Worm (Caenorhabditis elegans) whole organism, midembryonic: ENCODE results near the gene alkb-1.

Experiments
- cog-1 ChIP-seq: sonication (generic microtip); optimal IDR thresholded peaks from 2 replicates; lab custom pipeline; 2016; ENCODE audit warnings: missing genetic modification characterization, missing compliant biosample characterization
- flt-1 ChIP-seq: fragments of 200-800 bp; sonication (Bioruptor generic); IDR thresholded peaks from 2 replicates; pipeline ENCODE4 v1.3.6; 2022; ENCODE audit warnings: missing genetic modification characterization, missing compliant biosample characterization
- klf-2 ChIP-seq: fragments of 200-800 bp; sonication (Bioruptor generic); conservative IDR thresholded peaks from 2 replicates; pipeline ENCODE4 v1.3.6; 2022; ENCODE audit warnings: missing genetic modification reagents, missing genetic modification characterization, missing compliant biosample characterization
- ref-1 ChIP-seq: fragments of 200-800 bp; sonication (Bioruptor generic); conservative IDR thresholded peaks from 2 replicates; pipeline ENCODE4 v1.3.6; 2022; ENCODE audit warnings: missing genetic modification reagents, missing genetic modification characterization, missing compliant biosample characterization
- tab-1 ChIP-seq: fragments of 200-800 bp; sonication (Bioruptor generic); IDR thresholded peaks from 2 replicates; pipeline ENCODE4 v1.3.6; 2022; ENCODE audit warnings: missing genetic modification characterization, missing compliant biosample characterization
- ztf-29 ChIP-seq: fragments of 200-800 bp; sonication (Bioruptor generic); IDR thresholded peaks from 2 replicates; pipeline ENCODE4 v1.3.6; 2022; ENCODE audit warnings: missing genetic modification reagents, missing genetic modification characterization, missing compliant biosample characterization

DNA sequence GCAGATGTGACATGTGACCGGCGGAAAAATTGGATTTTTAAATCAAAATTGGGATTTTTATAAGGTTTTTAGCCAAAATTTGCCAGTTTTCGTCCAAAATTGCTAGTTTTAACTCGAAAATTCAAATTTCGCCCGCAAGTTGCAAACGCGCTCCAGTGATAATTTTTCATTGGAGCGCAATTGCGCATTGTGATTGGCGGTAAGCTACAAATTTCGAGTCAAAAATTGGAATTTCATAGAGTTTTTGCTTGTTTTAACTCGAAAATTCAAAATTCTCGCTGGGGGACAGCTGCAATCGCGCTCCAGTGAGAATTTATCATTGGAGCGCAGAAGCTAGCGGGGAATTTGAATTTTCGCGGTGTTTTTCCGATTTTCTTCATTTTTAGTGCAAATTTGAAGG lies 42.9 kb upstream of the alkb-1 start:
- TF ChIP-seq tab-1 (GFP tag; lab: Robert Waterston, UW) (no peak), klf-2 (GFP tag; lab: Robert Waterston, UW) (no peak), cog-1 (no peak), ref-1 (GFP tag; lab: Robert Waterston, UW) (no peak), flt-1 (GFP tag; lab: Robert Waterston, UW) (no peak), ztf-29 (no peak)
